Fruit fly (Drosophila melanogaster) whole organism, wandering third instar larva: ENCODE measurements around the gene CG5568.

Experiments
- Abd-B ChIP-seq: fragments of >200 bp; optimal IDR thresholded peaks from 2 replicates; lab custom pipeline; 2017; ENCODE audit warnings: missing biosample characterization, missing genetic modification characterization
- CG32264 ChIP-seq: fragments of 200-800 bp; sonication (Bioruptor generic); optimal IDR thresholded peaks from 2 replicates; lab custom pipeline; 2016; ENCODE audit warnings: missing biosample characterization, missing genetic modification characterization
- CG9705 ChIP-seq: fragments of 200-800 bp; sonication (Bioruptor generic); optimal IDR thresholded peaks from 2 replicates; lab custom pipeline; 2018; ENCODE audit warnings: missing biosample characterization, mild to moderate bottlenecking, missing genetic modification characterization
- CrebA ChIP-seq: fragments of 200-800 bp; sonication (Bioruptor generic); optimal IDR thresholded peaks from 2 replicates; lab custom pipeline; 2016; ENCODE audit warnings: missing biosample characterization, mild to moderate bottlenecking, missing genetic modification characterization, borderline replicate concordance
- Dfd ChIP-seq: fragments of >200 bp; optimal IDR thresholded peaks from 2 replicates; lab custom pipeline; 2017; ENCODE audit warnings: missing biosample characterization, missing genetic modification characterization
- Dif ChIP-seq: fragments of 200-275, 200-300 bp; sonication (Bioruptor generic); optimal IDR thresholded peaks from 2 replicates; lab custom pipeline; 2018; ENCODE audit warnings: missing biosample characterization, missing genetic modification characterization; ENCODE audit not compliant: partially characterized antibody
- GATAd ChIP-seq: sonication (Bioruptor generic); optimal IDR thresholded peaks from 2 replicates; lab custom pipeline; 2016; ENCODE audit warnings: missing biosample characterization, missing genetic modification characterization
- HLH106 ChIP-seq: fragments of 200-800 bp; optimal IDR thresholded peaks from 3 replicates; lab custom pipeline; 2019; ENCODE audit warnings: missing biosample characterization, mild to moderate bottlenecking, missing genetic modification characterization, moderate library complexity
- Hnf4 ChIP-seq: fragments of 200-800 bp; sonication (Bioruptor generic); optimal IDR thresholded peaks from 2 replicates; lab custom pipeline; 2016; ENCODE audit warnings: missing biosample characterization, mild to moderate bottlenecking, missing genetic modification characterization
- Jra ChIP-seq: sonication (Bioruptor generic); optimal IDR thresholded peaks from 2 replicates; lab custom pipeline; 2016; ENCODE audit warnings: missing biosample characterization, missing genetic modification characterization
- Mio ChIP-seq: sonication (Bioruptor generic); optimal IDR thresholded peaks from 2 replicates; lab custom pipeline; 2016; ENCODE audit warnings: missing biosample characterization, missing genetic modification characterization
- Myc ChIP-seq: fragments of >200 bp; optimal IDR thresholded peaks from 2 replicates; lab custom pipeline; 2017
- OdsH ChIP-seq: fragments of 200-800 bp; sonication (Bioruptor generic); optimal IDR thresholded peaks from 2 replicates; lab custom pipeline; 2016; ENCODE audit warnings: missing biosample characterization, mild to moderate bottlenecking, missing genetic modification characterization
- Rel ChIP-seq, 2 experiments: fragments of 200-800 bp; sonication (Bioruptor generic) in 1 of 2; optimal IDR thresholded peaks; 2 replicates in 1 of 2; 3 replicates in 1 of 2; lab custom pipeline; 2016 to 2019; ENCODE audit warnings: mild to moderate bottlenecking in 2 of 2, missing biosample characterization in 2 of 2, missing genetic modification characterization in 2 of 2, moderate library complexity in 1 of 2
- Sp1 ChIP-seq: fragments of 200-800 bp; sonication (Bioruptor generic); optimal IDR thresholded peaks from 3 replicates; lab custom pipeline; 2019; ENCODE audit warnings: missing biosample characterization, mild to moderate bottlenecking, missing genetic modification characterization, moderate library complexity
- Vsx2 ChIP-seq: fragments of 200-300, 225-300 bp; sonication (Bioruptor generic); optimal IDR thresholded peaks from 2 replicates; lab custom pipeline; 2018; ENCODE audit warnings: missing biosample characterization, missing genetic modification characterization; ENCODE audit not compliant: partially characterized antibody
- br ChIP-seq: fragments of 200-800 bp; sonication (Bioruptor generic); optimal IDR thresholded peaks from 2 replicates; lab custom pipeline; 2016; ENCODE audit warnings: missing biosample characterization, missing genetic modification characterization
- brk ChIP-seq: fragments of 200-800 bp; sonication (Bioruptor generic); optimal IDR thresholded peaks from 2 replicates; lab custom pipeline; 2016; ENCODE audit warnings: missing biosample characterization, mild to moderate bottlenecking, missing genetic modification characterization
- dl ChIP-seq, 2 experiments: fragments of 175-275, 200-275 bp in 1 of 2; fragments of 200-275 bp in 1 of 2; sonication (Bioruptor generic); optimal IDR thresholded peaks; lab custom pipeline; 2018; ENCODE audit warnings: mild to moderate bottlenecking in 2 of 2, missing biosample characterization in 2 of 2, missing genetic modification characterization in 2 of 2, moderate library complexity in 2 of 2; ENCODE audit not compliant: partially characterized antibody in 2 of 2, insufficient read depth in 1 of 2
- dmrt93B ChIP-seq: fragments of 200-800 bp; sonication (Bioruptor generic); optimal IDR thresholded peaks from 2 replicates; lab custom pipeline; 2018; ENCODE audit warnings: missing biosample characterization, mild to moderate bottlenecking, missing genetic modification characterization
- dsf ChIP-seq: sonication (Bioruptor generic); optimal IDR thresholded peaks from 2 replicates; lab custom pipeline; 2016; ENCODE audit warnings: missing biosample characterization, missing genetic modification characterization, borderline replicate concordance
- ey ChIP-seq: fragments of 200-800 bp; sonication (Bioruptor generic); optimal IDR thresholded peaks from 2 replicates; lab custom pipeline; 2016; ENCODE audit warnings: missing biosample characterization, missing genetic modification characterization
- fru ChIP-seq: fragments of 200-800 bp; sonication (Bioruptor generic); optimal IDR thresholded peaks from 3 replicates; lab custom pipeline; 2016; ENCODE audit warnings: missing biosample characterization, mild to moderate bottlenecking, missing genetic modification characterization
- h ChIP-seq: fragments of 200-800 bp; sonication (Bioruptor generic); optimal IDR thresholded peaks from 3 replicates; lab custom pipeline; 2016; ENCODE audit warnings: missing biosample characterization, mild to moderate bottlenecking, missing genetic modification characterization
- jim ChIP-seq: fragments of 175-275, 200-325 bp; sonication (Bioruptor generic); optimal IDR thresholded peaks from 2 replicates; lab custom pipeline; 2016; ENCODE audit warnings: missing biosample characterization, mild to moderate bottlenecking, missing genetic modification characterization
- lola ChIP-seq: fragments of >200 bp; optimal IDR thresholded peaks from 2 replicates; lab custom pipeline; 2017; ENCODE audit warnings: missing biosample characterization, missing genetic modification characterization
- rgr ChIP-seq: fragments of 200-800 bp; sonication (Bioruptor generic); optimal IDR thresholded peaks from 3 replicates; lab custom pipeline; 2016; ENCODE audit warnings: missing biosample characterization, mild to moderate bottlenecking, missing genetic modification characterization
- sage ChIP-seq: fragments of 200-800 bp; sonication (Bioruptor generic); optimal IDR thresholded peaks from 2 replicates; lab custom pipeline; 2016; ENCODE audit warnings: missing biosample characterization, mild to moderate bottlenecking, missing genetic modification characterization
- sv ChIP-seq: fragments of 200-800 bp; sonication (Bioruptor generic); optimal IDR thresholded peaks from 3 replicates; lab custom pipeline; 2016; ENCODE audit warnings: missing biosample characterization, missing genetic modification characterization
- tai ChIP-seq: sonication (Bioruptor generic); optimal IDR thresholded peaks from 2 replicates; lab custom pipeline; 2016; ENCODE audit warnings: missing biosample characterization, missing genetic modification characterization
- usp ChIP-seq: fragments of >200 bp; optimal IDR thresholded peaks from 2 replicates; lab custom pipeline; 2017; ENCODE audit warnings: missing biosample characterization, missing genetic modification characterization

CG5568 gene

dm6 chr3L:5871201-5871600, at the start of gene CG5568:
Gene CG5568, plus strand, starts transcription at chr3L:5871501.
- TF ChIP-seq CG9705 (GFP tag; lab: Kevin White, UChicago) (no peak), Myc (no peak), HLH106 (tag; lab: Kevin White, UChicago) (no peak), br (GFP tag; lab: Kevin White, UChicago) (no peak), brk (GFP tag; lab: Kevin White, UChicago) (no peak), lola (no peak), sage (no peak), ey (GFP tag; lab: Kevin White, UChicago) (no peak), fru (GFP tag; lab: Kevin White, UChicago) (no peak), jim (GFP tag; lab: Kevin White, UChicago) (no peak), OdsH (GFP tag; lab: Kevin White, UChicago) (no peak)

dm6 chr3L:5821506-5821905, 49.8 kb upstream of the CG5568 start:
- TF ChIP-seq Vsx2 (GFP tag; lab: Kevin White, UChicago) (no peak), Dfd (no peak), h (peak; percentile 13), dsf (no peak), sage (no peak), Rel (GFP tag; optimal IDR thresholded peaks at IDR 0.05; lab: Kevin White, UChicago) (no peak), Rel (tag; optimal IDR thresholded peaks at IDR 0.05; lab: Kevin White, UChicago) (no peak), tai (GFP tag; lab: Kevin White, UChicago) (no peak), jim (GFP tag; lab: Kevin White, UChicago) (no peak), rgr (GFP tag; lab: Kevin White, UChicago) (peak; percentile 4), sv (GFP tag; lab: Kevin White, UChicago) (no peak), CG9705 (GFP tag; lab: Kevin White, UChicago) (no peak), ey (GFP tag; lab: Kevin White, UChicago) (no peak), Dif (GFP tag; lab: Kevin White, UChicago) (no peak), lola (no peak)

dm6 chr3L:5823763-5824445, 47.4 kb upstream of the CG5568 start:
- TF ChIP-seq fru (GFP tag; lab: Kevin White, UChicago) (peak; percentile 18), br (GFP tag; lab: Kevin White, UChicago) (no peak), dmrt93B (GFP tag; lab: Kevin White, UChicago) (peak; percentile 6), sv (GFP tag; lab: Kevin White, UChicago) (peak; percentile 60)

dm6 chr3L:5825483-5825882, 45.8 kb upstream of the CG5568 start:
- TF ChIP-seq rgr (GFP tag; lab: Kevin White, UChicago) = no peak
- TF ChIP-seq dl (GFP tag; optimal IDR thresholded peaks at IDR 0.05; lab: Kevin White, UChicago; ENCODE audit: insufficient read depth in 1 of 2, partially characterized antibody in 2 of 2) = no peak

- TF ChIP-seq usp (GFP tag; lab: Kevin White, UChicago) = no peak
- TF ChIP-seq HLH106 (tag; lab: Kevin White, UChicago) = no peak
- TF ChIP-seq h = no peak
- no peak for TF ChIP-seq Vsx2 (GFP tag; lab: Kevin White, UChicago)
- no peak for TF ChIP-seq Dif (GFP tag; lab: Kevin White, UChicago)
- no peak for TF ChIP-seq tai (GFP tag; lab: Kevin White, UChicago)
- no peak for TF ChIP-seq GATAd (GFP tag; lab: Kevin White, UChicago)
- no peak for TF ChIP-seq Abd-B (GFP tag; lab: Kevin White, UChicago)
- TF ChIP-seq CrebA (GFP tag; lab: Kevin White, UChicago) = no peak
- TF ChIP-seq fru (GFP tag; lab: Kevin White, UChicago) = no peak
- no peak for TF ChIP-seq CG32264 (GFP tag; lab: Kevin White, UChicago)
- no peak for TF ChIP-seq Sp1 (GFP tag; lab: Kevin White, UChicago)
- TF ChIP-seq Rel (GFP tag; optimal IDR thresholded peaks at IDR 0.05; lab: Kevin White, UChicago) = no peak
- no peak for TF ChIP-seq Rel (tag; optimal IDR thresholded peaks at IDR 0.05; lab: Kevin White, UChicago)
- no peak for TF ChIP-seq Jra (GFP tag; lab: Kevin White, UChicago)
- TF ChIP-seq jim (GFP tag; lab: Kevin White, UChicago) = no peak
- TF ChIP-seq Mio = no peak
- no peak for TF ChIP-seq OdsH (GFP tag; lab: Kevin White, UChicago)
- TF ChIP-seq Hnf4 (GFP tag; lab: Kevin White, UChicago) = no peak
- no peak for TF ChIP-seq ey (GFP tag; lab: Kevin White, UChicago)
Measured at dm6 chr3L:5828275-5828674, 43.0 kb upstream of the CG5568 start.
